Worm (Caenorhabditis elegans): ENCODE measurements around the gene frpr-4.

The frpr-4 gene

ce11 chrII:5255435-5255834, at the start of gene frpr-4:
TSS of gene frpr-4 (minus strand) at chrII:5255535.
- TF ChIP-seq dao-5 (tag; optimal IDR thresholded peaks at IDR 0.05) = no peak
- no peak for TF ChIP-seq W03F9.2 (tag; optimal IDR thresholded peaks at IDR 0.05)
- TF ChIP-seq him-1 (tag; optimal IDR thresholded peaks at IDR 0.05) = no peak

ce11 chrII:5305121-5305520, 49.8 kb upstream of the frpr-4 start:
- TF ChIP-seq him-1 (tag; optimal IDR thresholded peaks at IDR 0.05) = no peak
- TF ChIP-seq dao-5 (tag; optimal IDR thresholded peaks at IDR 0.05) = no peak
- no peak for TF ChIP-seq W03F9.2 (tag; optimal IDR thresholded peaks at IDR 0.05)

- TF ChIP-seq dao-5 (tag; optimal IDR thresholded peaks at IDR 0.05) (no peak), W03F9.2 (tag; optimal IDR thresholded peaks at IDR 0.05) (no peak), him-1 (tag; optimal IDR thresholded peaks at IDR 0.05) (no peak)
These were observed 46.5 kb upstream of the frpr-4 start for ce11 chrII:5301810-5302209.

ce11 chrII:5297718-5298117, 42.4 kb upstream of the frpr-4 start:
- TF ChIP-seq W03F9.2 (tag; optimal IDR thresholded peaks at IDR 0.05) = no peak

- TF ChIP-seq W03F9.2 (tag; optimal IDR thresholded peaks at IDR 0.05) (no peak), dao-5 (tag; optimal IDR thresholded peaks at IDR 0.05) (peak; percentile 24)
These were observed 38.0 kb upstream of the frpr-4 start, which contains the start of gene ZK622.1 for ce11 chrII:5293287-5293850. TSS of gene ZK622.1 (plus strand) at chrII:5293800.

- TF ChIP-seq W03F9.2 (tag; optimal IDR thresholded peaks at IDR 0.05) (no peak), dao-5 (tag; optimal IDR thresholded peaks at IDR 0.05) (peak; percentile 38), him-1 (tag; optimal IDR thresholded peaks at IDR 0.05) (peak; percentile 78)
These were observed 37.0 kb upstream of the frpr-4 start, which contains the start of gene ZK622.4 for ce11 chrII:5292226-5292752. TSS of gene ZK622.4 (plus strand) at chrII:5292702.

ce11 chrII:5291051-5291450, 35.7 kb upstream of the frpr-4 start:
- no peak for TF ChIP-seq dao-5 (tag; optimal IDR thresholded peaks at IDR 0.05)
- no peak for TF ChIP-seq W03F9.2 (tag; optimal IDR thresholded peaks at IDR 0.05)

ce11 chrII:5289142-5289541, 33.8 kb upstream of the frpr-4 start, which contains the start of gene ZK622.5:
TSS of gene ZK622.5 (plus strand) at chrII:5289442.
- no peak for TF ChIP-seq him-1 (tag; optimal IDR thresholded peaks at IDR 0.05)
- TF ChIP-seq W03F9.2 (tag; optimal IDR thresholded peaks at IDR 0.05) = no peak

- TF ChIP-seq dao-5 (tag; optimal IDR thresholded peaks at IDR 0.05) (no peak), him-1 (tag; optimal IDR thresholded peaks at IDR 0.05) (no peak), W03F9.2 (tag; optimal IDR thresholded peaks at IDR 0.05) (no peak)
These were observed 29.7 kb upstream of the frpr-4 start, which contains the start of gene gur-5 for ce11 chrII:5285029-5285428. TSS of gene gur-5 (plus strand) at chrII:5285329.

- no peak for TF ChIP-seq dao-5 (tag; optimal IDR thresholded peaks at IDR 0.05)
- TF ChIP-seq him-1 (tag; optimal IDR thresholded peaks at IDR 0.05) = no peak
- no peak for TF ChIP-seq W03F9.2 (tag; optimal IDR thresholded peaks at IDR 0.05)
These were observed 27.5 kb upstream of the frpr-4 start for ce11 chrII:5282740-5283281.

ce11 chrII:5282192-5282591, 26.9 kb upstream of the frpr-4 start, which contains the start of gene pmt-1:
TSS of gene pmt-1 (minus strand) at chrII:5282523.
- TF ChIP-seq dao-5 (tag; optimal IDR thresholded peaks at IDR 0.05) (no peak), him-1 (tag; optimal IDR thresholded peaks at IDR 0.05) (no peak), W03F9.2 (tag; optimal IDR thresholded peaks at IDR 0.05) (no peak)

- TF ChIP-seq dao-5 (tag; optimal IDR thresholded peaks at IDR 0.05) (no peak), W03F9.2 (tag; optimal IDR thresholded peaks at IDR 0.05) (no peak), him-1 (tag; optimal IDR thresholded peaks at IDR 0.05) (no peak)
These were observed 25.8 kb upstream of the frpr-4 start for ce11 chrII:5281137-5281536.

- TF ChIP-seq dao-5 (tag; optimal IDR thresholded peaks at IDR 0.05) (no peak), W03F9.2 (tag; optimal IDR thresholded peaks at IDR 0.05) (no peak), him-1 (tag; optimal IDR thresholded peaks at IDR 0.05) (no peak)
These were observed 22.4 kb upstream of the frpr-4 start for ce11 chrII:5277780-5278179.

- peak; percentile 50 for TF ChIP-seq him-1 (tag; optimal IDR thresholded peaks at IDR 0.05)
- no peak for TF ChIP-seq dao-5 (tag; optimal IDR thresholded peaks at IDR 0.05)
These were observed 21.4 kb upstream of the frpr-4 start for ce11 chrII:5276736-5277135.
